Fruit fly (Drosophila melanogaster) whole organism, prepupa: Measurements from ENCODE around the gene Orct2.

Source experiments
- CG10669 ChIP-seq: fragments of 200-800 bp; sonication (Bioruptor generic); optimal IDR thresholded peaks from 3 replicates; lab custom pipeline; 2018; ENCODE audit warnings: missing biosample characterization, mild to moderate bottlenecking, missing genetic modification characterization, moderate library complexity
- CG11294 ChIP-seq: fragments of 200-800 bp; sonication (Bioruptor generic); IDR thresholded peaks from 2 replicates; pipeline ENCODE4 v1.3.6; 2022; ENCODE audit warnings: missing biosample characterization, missing genetic modification characterization
- CG11902 ChIP-seq: fragments of 200-800 bp; sonication (Bioruptor generic); optimal IDR thresholded peaks from 3 replicates; lab custom pipeline; 2016; ENCODE audit warnings: missing biosample characterization, missing genetic modification characterization
- CG15336 ChIP-seq: fragments of 200-800 bp; sonication (Bioruptor generic); IDR thresholded peaks from 2 replicates; pipeline ENCODE4 v1.3.6; 2022; ENCODE audit warnings: missing biosample characterization, missing genetic modification characterization
- CG1621 ChIP-seq: fragments of 200-800 bp; sonication (Bioruptor generic); optimal IDR thresholded peaks from 3 replicates; lab custom pipeline; 2018; ENCODE audit warnings: missing biosample characterization, mild to moderate bottlenecking, missing genetic modification characterization
- CG16779 ChIP-seq: fragments of 200-800 bp; sonication (Bioruptor generic); optimal IDR thresholded peaks from 3 replicates; lab custom pipeline; 2017; ENCODE audit warnings: missing biosample characterization, mild to moderate bottlenecking, missing genetic modification characterization
- CG31627 ChIP-seq: fragments of 200-800 bp; sonication (Bioruptor generic); optimal IDR thresholded peaks from 3 replicates; lab custom pipeline; 2016; ENCODE audit warnings: missing biosample characterization, missing genetic modification characterization
- CG32006 ChIP-seq: fragments of 200-800 bp; sonication (Bioruptor generic); optimal IDR thresholded peaks from 3 replicates; lab custom pipeline; 2017; ENCODE audit warnings: missing biosample characterization, mild to moderate bottlenecking, missing genetic modification characterization
- CG6792 ChIP-seq: fragments of 200-800 bp; sonication (Bioruptor generic); optimal IDR thresholded peaks from 3 replicates; lab custom pipeline; 2016; ENCODE audit warnings: missing biosample characterization, missing genetic modification characterization
- CG6808 ChIP-seq: fragments of 200-800 bp; sonication (Bioruptor generic); optimal IDR thresholded peaks from 3 replicates; lab custom pipeline; 2017; ENCODE audit warnings: missing biosample characterization, missing genetic modification characterization, mild to moderate bottlenecking, moderate library complexity, missing genetic modification reagents
- CG6854 ChIP-seq: fragments of 200-800 bp; sonication (Bioruptor generic); optimal IDR thresholded peaks from 2 replicates; lab custom pipeline; 2017; ENCODE audit warnings: missing biosample characterization, mild to moderate bottlenecking, missing genetic modification characterization
- CG8119 ChIP-seq: fragments of 200-800 bp; sonication (Bioruptor generic); IDR thresholded peaks from 3 replicates; pipeline ENCODE4 v1.3.6; 2022; ENCODE audit warnings: missing biosample characterization, missing genetic modification characterization
- CG8319 ChIP-seq: fragments of 200-800 bp; sonication (Bioruptor generic); optimal IDR thresholded peaks from 3 replicates; lab custom pipeline; 2016; ENCODE audit warnings: missing biosample characterization, missing genetic modification characterization
- CG9139 ChIP-seq: fragments of 200-800 bp; sonication (Bioruptor generic); optimal IDR thresholded peaks from 3 replicates; lab custom pipeline; 2017; ENCODE audit warnings: missing biosample characterization, mild to moderate bottlenecking, missing genetic modification characterization
- Eip75B ChIP-seq: fragments of 200-800 bp; sonication (Bioruptor generic); optimal IDR thresholded peaks from 3 replicates; lab custom pipeline; 2016; ENCODE audit warnings: missing biosample characterization, missing genetic modification characterization
- Hr38 ChIP-seq: sonication (Bioruptor generic); optimal IDR thresholded peaks from 2 replicates; lab custom pipeline; 2016; ENCODE audit warnings: missing biosample characterization, missing genetic modification characterization
- Hr39 ChIP-seq: fragments of 200-800 bp; sonication (Bioruptor generic); optimal IDR thresholded peaks from 2 replicates; lab custom pipeline; 2016; ENCODE audit warnings: missing biosample characterization, missing genetic modification characterization
- Hr4 ChIP-seq: fragments of 200-800 bp; sonication (Bioruptor generic); optimal IDR thresholded peaks from 3 replicates; lab custom pipeline; 2016; ENCODE audit warnings: missing biosample characterization, missing genetic modification characterization
- Lpt ChIP-seq: fragments of 200-800 bp; sonication (Bioruptor generic); optimal IDR thresholded peaks from 3 replicates; lab custom pipeline; 2016; ENCODE audit warnings: missing biosample characterization, missing genetic modification characterization
- Met ChIP-seq: fragments of 200-800 bp; sonication (Bioruptor generic); optimal IDR thresholded peaks from 3 replicates; lab custom pipeline; 2016; ENCODE audit warnings: missing biosample characterization, missing genetic modification characterization
- OdsH ChIP-seq: fragments of 200-800 bp; sonication (Bioruptor generic); optimal IDR thresholded peaks from 3 replicates; lab custom pipeline; 2016; ENCODE audit warnings: missing biosample characterization, missing genetic modification characterization
- Sox102F ChIP-seq: fragments of 200-800 bp; sonication (Bioruptor generic); optimal IDR thresholded peaks from 2 replicates; lab custom pipeline; 2016; ENCODE audit warnings: missing biosample characterization, mild to moderate bottlenecking, missing genetic modification characterization
- dac ChIP-seq: fragments of 200-800 bp; sonication (Bioruptor generic); optimal IDR thresholded peaks from 2 replicates; lab custom pipeline; 2017; ENCODE audit warnings: missing biosample characterization, mild to moderate bottlenecking, missing genetic modification characterization
- dsx ChIP-seq: fragments of 200-800 bp; optimal IDR thresholded peaks from 3 replicates; lab custom pipeline; 2019; ENCODE audit warnings: missing biosample characterization, mild to moderate bottlenecking, missing genetic modification characterization, moderate library complexity; ENCODE audit not compliant: poor library complexity, severe bottlenecking
- eg ChIP-seq: fragments of 200-800 bp; sonication (Bioruptor generic); IDR thresholded peaks from 3 replicates; pipeline ENCODE4 v1.3.6; 2022; ENCODE audit warnings: missing biosample characterization, missing genetic modification characterization
- esn ChIP-seq: fragments of 200-800 bp; sonication (Bioruptor generic); optimal IDR thresholded peaks from 2 replicates; lab custom pipeline; 2016; ENCODE audit warnings: missing biosample characterization, mild to moderate bottlenecking, missing genetic modification characterization, moderate library complexity
- fd59A ChIP-seq: fragments of 200-800 bp; sonication (Bioruptor generic); optimal IDR thresholded peaks from 2 replicates; lab custom pipeline; 2017; ENCODE audit warnings: missing biosample characterization, mild to moderate bottlenecking, missing genetic modification characterization, missing genetic modification reagents
- fkh ChIP-seq: fragments of 200-800 bp; sonication (Bioruptor generic); optimal IDR thresholded peaks from 3 replicates; lab custom pipeline; 2017; ENCODE audit warnings: missing biosample characterization, mild to moderate bottlenecking, missing genetic modification characterization, moderate library complexity
- lz ChIP-seq: fragments of 200-800 bp; sonication (Bioruptor generic); optimal IDR thresholded peaks from 3 replicates; lab custom pipeline; 2016; ENCODE audit warnings: missing biosample characterization, missing genetic modification characterization
- pdm3 ChIP-seq: fragments of 200-800 bp; sonication (Bioruptor generic); optimal IDR thresholded peaks from 3 replicates; lab custom pipeline; 2016; ENCODE audit warnings: missing biosample characterization, missing genetic modification characterization
- salr ChIP-seq, 2 experiments: fragments of 200-800 bp; sonication (Bioruptor generic); optimal IDR thresholded peaks; 3 replicates each; lab custom pipeline; 2016 to 2018; ENCODE audit warnings: missing biosample characterization in 2 of 2, missing genetic modification characterization in 2 of 2, mild to moderate bottlenecking in 1 of 2
- spab ChIP-seq: fragments of 200-800 bp; sonication (Bioruptor generic); optimal IDR thresholded peaks from 2 replicates; lab custom pipeline; 2017; ENCODE audit warnings: missing biosample characterization, mild to moderate bottlenecking, missing genetic modification characterization, missing genetic modification reagents
- ss ChIP-seq, 2 experiments: fragments of 200-800 bp; sonication (Bioruptor generic); optimal IDR thresholded peaks; 2 replicates in 1 of 2; 3 replicates in 1 of 2; lab custom pipeline; 2017 to 2018; ENCODE audit warnings: mild to moderate bottlenecking in 2 of 2, missing biosample characterization in 2 of 2, missing genetic modification characterization in 2 of 2, moderate library complexity in 1 of 2
- topi ChIP-seq: fragments of 200-800 bp; sonication (Bioruptor generic); optimal IDR thresholded peaks from 3 replicates; lab custom pipeline; 2016; ENCODE audit warnings: missing biosample characterization, missing genetic modification characterization
- vri ChIP-seq: fragments of 200-800 bp; sonication (Bioruptor generic); optimal IDR thresholded peaks from 3 replicates; lab custom pipeline; 2016; ENCODE audit warnings: missing biosample characterization, mild to moderate bottlenecking, missing genetic modification characterization

Gene Orct2

dm6 chr3R:24233366-24234161 lies 39.3 kb upstream of the Orct2 start (continued):
- no peak for TF ChIP-seq CG11294 (GFP tag; lab: Robert Waterston, UW)
- TF ChIP-seq ss (GFP tag; optimal IDR thresholded peaks at IDR 0.05; lab: Kevin White, UChicago), result peak in 1 of 2 experiments; percentile 44
- no peak for TF ChIP-seq topi (GFP tag; lab: Kevin White, UChicago)
- no peak for TF ChIP-seq CG9139 (GFP tag; lab: Kevin White, UChicago)
- no peak for TF ChIP-seq pdm3 (GFP tag; lab: Kevin White, UChicago)
- TF ChIP-seq dsx (GFP tag; lab: Kevin White, UChicago), result peak; percentile 64
- peak; percentile 13 for TF ChIP-seq esn (GFP tag; lab: Kevin White, UChicago)
- 0 out of 3 replicates have a peak, but pooled peaks have one; percentile 48 for TF ChIP-seq eg (GFP tag; lab: Robert Waterston, UW)
- peak; percentile 38 for TF ChIP-seq fd59A (GFP tag; lab: Kevin White, UChicago)
- TF ChIP-seq CG32006 (GFP tag; lab: Kevin White, UChicago), result no peak
- no peak for TF ChIP-seq dac (GFP tag; lab: Kevin White, UChicago)
- TF ChIP-seq CG6854 (GFP tag; lab: Kevin White, UChicago), result peak; percentile 21
- TF ChIP-seq OdsH (GFP tag; lab: Kevin White, UChicago), result no peak
- no peak for TF ChIP-seq Met
- TF ChIP-seq Hr4 (GFP tag; lab: Kevin White, UChicago), result no peak
- 0 out of 2 replicates have a peak, but pooled peaks have one; percentile 8 for TF ChIP-seq CG15336 (GFP tag; lab: Robert Waterston, UW)
- no peak for TF ChIP-seq CG16779 (tag; lab: Kevin White, UChicago)
- no peak for TF ChIP-seq CG6792 (GFP tag; lab: Kevin White, UChicago)
- no peak for TF ChIP-seq Hr38
- TF ChIP-seq Lpt (GFP tag; lab: Kevin White, UChicago), result no peak
- TF ChIP-seq fkh (GFP tag; lab: Kevin White, UChicago), result peak; percentile 59
- no peak for TF ChIP-seq CG10669 (GFP tag; lab: Kevin White, UChicago)
- TF ChIP-seq CG1621 (tag; lab: Kevin White, UChicago), result no peak
- TF ChIP-seq Sox102F (GFP tag; lab: Kevin White, UChicago), result no peak
- no peak for TF ChIP-seq CG31627 (GFP tag; lab: Kevin White, UChicago)
- no peak for TF ChIP-seq spab (GFP tag; lab: Kevin White, UChicago)
- TF ChIP-seq, all 60 proteins: peak for 14

DNA sequence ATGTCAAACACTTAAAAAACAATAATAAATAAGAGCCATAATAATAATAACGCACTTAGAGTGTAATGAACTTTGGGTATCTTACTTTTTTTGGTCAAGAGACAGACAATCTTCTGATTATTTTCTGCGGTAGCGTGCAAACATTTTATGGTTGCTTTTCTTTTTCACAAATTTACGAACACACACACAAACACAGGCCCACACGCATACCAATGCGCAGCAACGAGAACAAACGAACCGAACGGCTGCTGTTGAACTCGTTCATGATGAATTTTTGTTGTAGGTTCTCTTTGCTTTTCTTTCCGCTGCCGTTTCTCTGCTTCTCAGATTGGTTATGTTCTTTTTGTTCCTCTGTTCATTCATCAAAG lies 38.7 kb upstream of the Orct2 start:
- TF ChIP-seq Hr39 (GFP tag; lab: Kevin White, UChicago), result no peak
- TF ChIP-seq salr (GFP tag; optimal IDR thresholded peaks at IDR 0.05; lab: Kevin White, UChicago), result no peak
- TF ChIP-seq Lpt (GFP tag; lab: Kevin White, UChicago), result no peak

- TF ChIP-seq Eip75B (GFP tag; lab: Kevin White, UChicago), result no peak
- TF ChIP-seq Sox102F (GFP tag; lab: Kevin White, UChicago), result no peak
- peak; percentile 93 for TF ChIP-seq CG6808 (GFP tag; lab: Kevin White, UChicago)
- no peak for TF ChIP-seq CG8119 (GFP tag; lab: Robert Waterston, UW)
- no peak for TF ChIP-seq CG10669 (GFP tag; lab: Kevin White, UChicago)
These were observed 38.1 kb upstream of the Orct2 start for dm6 chr3R:24234721-24235120.

dm6 chr3R:24252494-24252893 lies 20.3 kb upstream of the Orct2 start, which contains the start of gene beta-PheRS:
Gene beta-PheRS, minus strand, starts transcription at chr3R:24252679.
- peak; percentile 73 for TF ChIP-seq CG31627 (GFP tag; lab: Kevin White, UChicago)
- no peak for TF ChIP-seq salr (GFP tag; optimal IDR thresholded peaks at IDR 0.05; lab: Kevin White, UChicago)
- peak; percentile 26; the same call in 1 of the 2 replicates for TF ChIP-seq CG11294 (GFP tag; lab: Robert Waterston, UW)
- no peak for TF ChIP-seq Eip75B (GFP tag; lab: Kevin White, UChicago)
- TF ChIP-seq CG15336 (GFP tag; lab: Robert Waterston, UW), result no peak
- TF ChIP-seq lz (GFP tag; lab: Kevin White, UChicago), result peak; percentile 46
- TF ChIP-seq CG11902 (GFP tag; lab: Kevin White, UChicago), result peak; percentile 18
- TF ChIP-seq CG6854 (GFP tag; lab: Kevin White, UChicago), result no peak
- TF ChIP-seq pdm3 (GFP tag; lab: Kevin White, UChicago), result no peak
- no peak for TF ChIP-seq vri (GFP tag; lab: Kevin White, UChicago)
- TF ChIP-seq spab (GFP tag; lab: Kevin White, UChicago), result no peak
- peak; percentile 99 for TF ChIP-seq CG8319 (GFP tag; lab: Kevin White, UChicago)
- TF ChIP-seq esn (GFP tag; lab: Kevin White, UChicago), result peak; percentile 52
